Fruit fly (Drosophila melanogaster): ENCODE results near the gene Caf1-180.

DNA sequence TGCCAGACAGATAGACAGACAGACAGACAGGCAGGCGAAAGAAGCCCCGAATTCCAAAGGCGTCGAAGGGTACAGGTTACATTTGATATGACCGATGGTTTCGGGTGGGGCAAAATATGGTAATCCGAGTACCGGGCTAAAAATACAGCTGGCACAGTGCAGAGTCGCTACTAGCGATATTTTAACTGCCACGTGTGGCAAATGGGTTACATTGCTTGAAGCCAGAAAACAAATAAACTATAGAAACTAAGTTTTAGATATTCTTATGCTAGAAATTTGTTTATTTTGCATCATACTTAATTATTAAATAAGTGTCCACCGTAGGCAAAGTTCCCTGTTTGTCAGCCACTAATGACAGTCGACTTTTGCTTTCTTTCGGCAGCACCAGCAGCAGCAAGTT lies 22.9 kb downstream of the Caf1-180 start:
- no peak for TF ChIP-seq CG5204 (GFP tag; optimal IDR thresholded peaks at IDR 0.05)
- TF ChIP-seq Mnt (GFP tag; optimal IDR thresholded peaks at IDR 0.05): no peak
- TF ChIP-seq bab1 (GFP tag; optimal IDR thresholded peaks at IDR 0.05): no peak
- no peak for TF ChIP-seq Hr96 (GFP tag; optimal IDR thresholded peaks at IDR 0.05)
- TF ChIP-seq CG14711 (tag; optimal IDR thresholded peaks at IDR 0.05): no peak

Measured in whole organism, adult.